Fruit fly (Drosophila melanogaster) whole organism, embryonic: ENCODE measurements around the gene Trpgamma.

ENCODE experiments used
- CG10654 ChIP-seq: fragments of 200-800 bp; sonication (Bioruptor generic); optimal IDR thresholded peaks from 2 replicates; lab custom pipeline; 2016; ENCODE audit warnings: missing biosample characterization, missing genetic modification characterization
- CG12942 ChIP-seq: fragments of 200-800 bp; sonication (Bioruptor generic); optimal IDR thresholded peaks from 3 replicates; lab custom pipeline; 2016; ENCODE audit warnings: missing biosample characterization, missing genetic modification characterization
- CG1603 ChIP-seq: fragments of 200-800 bp; sonication (Bioruptor generic); optimal IDR thresholded peaks from 2 replicates; lab custom pipeline; 2019; ENCODE audit warnings: missing biosample characterization, mild to moderate bottlenecking, missing genetic modification characterization, moderate library complexity
- CG16813 ChIP-seq: fragments of 200-800 bp; sonication (Bioruptor generic); IDR thresholded peaks from 3 replicates; pipeline ENCODE4 v1.3.6; 2022; ENCODE audit warnings: missing biosample characterization, missing genetic modification characterization; ENCODE audit not compliant: partially characterized antibody
- CG16815 ChIP-seq: fragments of 200-800 bp; sonication (Bioruptor generic); optimal IDR thresholded peaks from 3 replicates; lab custom pipeline; 2017; ENCODE audit warnings: missing biosample characterization, mild to moderate bottlenecking, missing genetic modification characterization
- CG17912 ChIP-seq: fragments of 200-800 bp; sonication (Bioruptor generic); optimal IDR thresholded peaks from 2 replicates; lab custom pipeline; 2018; ENCODE audit warnings: missing biosample characterization, mild to moderate bottlenecking, missing genetic modification characterization
- CG1792 ChIP-seq: fragments of 200-800 bp; sonication (Bioruptor generic); optimal IDR thresholded peaks from 2 replicates; lab custom pipeline; 2016; ENCODE audit warnings: missing biosample characterization, missing genetic modification characterization
- CG1832 ChIP-seq: fragments of 200-800 bp; sonication (Bioruptor generic); optimal IDR thresholded peaks from 2 replicates; lab custom pipeline; 2017; ENCODE audit warnings: missing biosample characterization, mild to moderate bottlenecking, missing genetic modification characterization, inconsistent platforms
- CG2116 ChIP-seq: fragments of 200-800 bp; sonication (Bioruptor generic); optimal IDR thresholded peaks from 3 replicates; lab custom pipeline; 2018; ENCODE audit warnings: missing biosample characterization, mild to moderate bottlenecking, missing genetic modification characterization
- CG2120 ChIP-seq: fragments of 200-800 bp; sonication (Bioruptor generic); optimal IDR thresholded peaks from 3 replicates; lab custom pipeline; 2016; ENCODE audit warnings: missing biosample characterization, missing genetic modification characterization
- CG2875 ChIP-seq: fragments of 200-800 bp; sonication (Bioruptor generic); optimal IDR thresholded peaks from 2 replicates; lab custom pipeline; 2017; ENCODE audit warnings: missing biosample characterization, mild to moderate bottlenecking, missing genetic modification characterization, missing genetic modification reagents
- CG30403 ChIP-seq: fragments of 200-800 bp; sonication (Bioruptor generic); optimal IDR thresholded peaks from 3 replicates; lab custom pipeline; 2016; ENCODE audit warnings: missing biosample characterization, missing genetic modification characterization
- CG4282 ChIP-seq: fragments of 200-800 bp; sonication (Bioruptor generic); optimal IDR thresholded peaks from 2 replicates; lab custom pipeline; 2016; ENCODE audit warnings: missing biosample characterization, missing genetic modification characterization
- CG4404 ChIP-seq: fragments of 200-800 bp; sonication (Bioruptor generic); IDR thresholded peaks from 2 replicates; pipeline ENCODE4 v1.3.6; 2022; ENCODE audit warnings: missing biosample characterization, missing genetic modification characterization
- CG5953 ChIP-seq: fragments of 200-800 bp; sonication (Bioruptor generic); IDR thresholded peaks from 2 replicates; pipeline ENCODE4 v1.3.6; 2022; ENCODE audit warnings: missing biosample characterization, missing genetic modification characterization
- CG6791 ChIP-seq: fragments of 200-800 bp; sonication (Bioruptor generic); IDR thresholded peaks from 3 replicates; pipeline ENCODE4 v1.3.6; 2022; ENCODE audit warnings: missing biosample characterization, missing genetic modification characterization; ENCODE audit not compliant: partially characterized antibody
- CG6813 ChIP-seq: fragments of 200-800 bp; sonication (Bioruptor generic); optimal IDR thresholded peaks from 2 replicates; lab custom pipeline; 2017; ENCODE audit warnings: missing biosample characterization, missing genetic modification characterization, mild to moderate bottlenecking, moderate library complexity, missing genetic modification reagents
- CG7556 ChIP-seq: fragments of 200-800 bp; sonication (Bioruptor generic); optimal IDR thresholded peaks from 2 replicates; lab custom pipeline; 2017; ENCODE audit warnings: missing biosample characterization, mild to moderate bottlenecking, missing genetic modification characterization
- CG8765 ChIP-seq: fragments of 200-800 bp; sonication (Bioruptor generic); IDR thresholded peaks from 2 replicates; pipeline ENCODE4 v1.3.6; 2022; ENCODE audit warnings: missing biosample characterization, missing genetic modification characterization
- D ChIP-seq, 2 experiments: fragments of 200-800 bp in 1 of 2; fragments of >200 bp in 1 of 2; sonication (Bioruptor generic) in 1 of 2; optimal IDR thresholded peaks; 2 replicates in 1 of 2; 3 replicates in 1 of 2; lab custom pipeline; 2017; ENCODE audit warnings: mild to moderate bottlenecking in 1 of 2, missing biosample characterization in 1 of 2, missing genetic modification characterization in 1 of 2, missing genetic modification reagents in 1 of 2
- E2f1 ChIP-seq: fragments of 200-800 bp; sonication (Bioruptor generic); IDR thresholded peaks from 2 replicates; pipeline ENCODE4 v1.3.6; 2022; ENCODE audit warnings: missing biosample characterization, missing genetic modification characterization
- GATAe ChIP-seq: fragments of 200-800 bp; sonication (Bioruptor generic); conservative IDR thresholded peaks from 2 replicates; pipeline ENCODE4 v1.3.6; 2022; ENCODE audit warnings: missing biosample characterization, missing genetic modification characterization
- Hand ChIP-seq: fragments of 200-800 bp; sonication (Bioruptor generic); optimal IDR thresholded peaks from 2 replicates; lab custom pipeline; 2017; ENCODE audit warnings: mild to moderate bottlenecking, missing biosample characterization, missing genetic modification reagents, missing genetic modification characterization
- HmgD ChIP-seq: fragments of 200-800 bp; sonication (Bioruptor generic); optimal IDR thresholded peaks from 3 replicates; lab custom pipeline; 2016; ENCODE audit warnings: missing biosample characterization, missing genetic modification characterization
- Hr51 ChIP-seq, 2 experiments: fragments of 200-800 bp; sonication (Bioruptor generic); optimal IDR thresholded peaks; 2 replicates in 1 of 2; 3 replicates in 1 of 2; lab custom pipeline; 2016 to 2018; ENCODE audit warnings: missing biosample characterization in 2 of 2, missing genetic modification characterization in 2 of 2, mild to moderate bottlenecking in 1 of 2, moderate library complexity in 1 of 2
- Poxn ChIP-seq: fragments of 200-800 bp; sonication (Bioruptor generic); IDR thresholded peaks from 2 replicates; pipeline ENCODE4 v1.3.6; 2022; ENCODE audit warnings: missing biosample characterization, missing genetic modification characterization
- Six4 ChIP-seq: fragments of 200-800 bp; sonication (Bioruptor generic); optimal IDR thresholded peaks from 2 replicates; lab custom pipeline; 2016; ENCODE audit warnings: missing biosample characterization, missing genetic modification characterization
- Sox102F ChIP-seq: fragments of 200-800 bp; sonication (Bioruptor generic); optimal IDR thresholded peaks from 2 replicates; lab custom pipeline; 2018; ENCODE audit warnings: missing biosample characterization, mild to moderate bottlenecking, missing genetic modification characterization, moderate library complexity
- az2 ChIP-seq: fragments of 200-800 bp; sonication (Bioruptor generic); optimal IDR thresholded peaks from 3 replicates; lab custom pipeline; 2016; ENCODE audit warnings: missing biosample characterization, missing genetic modification characterization
- br ChIP-seq: fragments of >200 bp; optimal IDR thresholded peaks from 2 replicates; lab custom pipeline; 2017
- cg ChIP-seq: fragments of 200-800 bp; sonication (Bioruptor generic); optimal IDR thresholded peaks from 3 replicates; lab custom pipeline; 2019; ENCODE audit warnings: missing biosample characterization, mild to moderate bottlenecking, missing genetic modification characterization, moderate library complexity
- corto ChIP-seq: fragments of 200-800 bp; sonication (Bioruptor generic); optimal IDR thresholded peaks from 2 replicates; lab custom pipeline; 2016; ENCODE audit warnings: missing biosample characterization, mild to moderate bottlenecking, missing genetic modification characterization, moderate library complexity
- crol ChIP-seq: fragments of 200-800 bp; sonication (Bioruptor generic); IDR thresholded peaks from 2 replicates; pipeline ENCODE4 v1.3.6; 2022; ENCODE audit warnings: missing biosample characterization, missing genetic modification characterization
- disco-r ChIP-seq: fragments of 200-800 bp; sonication (Bioruptor generic); optimal IDR thresholded peaks from 2 replicates; lab custom pipeline; 2016; ENCODE audit warnings: missing biosample characterization, missing genetic modification characterization
- dpn ChIP-seq, 2 experiments: fragments of 200-800 bp; sonication (Bioruptor generic); optimal IDR thresholded peaks; 3 replicates each; lab custom pipeline; 2016; ENCODE audit warnings: missing biosample characterization in 2 of 2, missing genetic modification characterization in 2 of 2
- eyg ChIP-seq: fragments of 200-800 bp; sonication (Bioruptor generic); optimal IDR thresholded peaks from 3 replicates; lab custom pipeline; 2016; ENCODE audit warnings: missing biosample characterization, missing genetic modification characterization
- fd64A ChIP-seq: fragments of 200-800 bp; sonication (Bioruptor generic); optimal IDR thresholded peaks from 3 replicates; lab custom pipeline; 2018; ENCODE audit warnings: missing biosample characterization, mild to moderate bottlenecking, missing genetic modification characterization
- gcm ChIP-seq: fragments of 200-800 bp; sonication (Bioruptor generic); optimal IDR thresholded peaks from 2 replicates; lab custom pipeline; 2019; ENCODE audit warnings: missing biosample characterization, mild to moderate bottlenecking, missing genetic modification characterization, moderate library complexity
- hbn ChIP-seq: fragments of 200-800 bp; sonication (Bioruptor generic); IDR thresholded peaks from 2 replicates; pipeline ENCODE4 v1.3.6; 2022; ENCODE audit warnings: missing biosample characterization, missing genetic modification characterization; ENCODE audit not compliant: partially characterized antibody
- her ChIP-seq: fragments of 200-800 bp; sonication (Bioruptor generic); optimal IDR thresholded peaks from 2 replicates; lab custom pipeline; 2016; ENCODE audit warnings: missing biosample characterization, missing genetic modification characterization
- lmd ChIP-seq: fragments of 200-800 bp; sonication (Bioruptor generic); IDR thresholded peaks from 2 replicates; pipeline ENCODE4 v1.3.6; 2022; ENCODE audit warnings: missing biosample characterization, missing genetic modification characterization
- nmo ChIP-seq: fragments of 200-800 bp; sonication (Bioruptor generic); optimal IDR thresholded peaks from 2 replicates; lab custom pipeline; 2018; ENCODE audit warnings: missing biosample characterization, mild to moderate bottlenecking, missing genetic modification characterization, moderate library complexity
- org-1 ChIP-seq: fragments of 200-800 bp; sonication (Bioruptor generic); optimal IDR thresholded peaks from 2 replicates; lab custom pipeline; 2017; ENCODE audit warnings: missing biosample characterization, missing genetic modification characterization
- otp ChIP-seq: fragments of 200-800 bp; sonication (Bioruptor generic); IDR thresholded peaks from 3 replicates; pipeline ENCODE4, ENCODE4 v1.3.6; 2022; ENCODE audit warnings: missing biosample characterization, missing genetic modification characterization
- salm ChIP-seq: fragments of 200-800 bp; sonication (Bioruptor generic); optimal IDR thresholded peaks from 2 replicates; lab custom pipeline; 2018; ENCODE audit warnings: missing biosample characterization, mild to moderate bottlenecking, missing genetic modification characterization
- sens ChIP-seq: fragments of 200-800 bp; sonication (Bioruptor generic); peaks from one replicate; lab custom pipeline; 2016; ENCODE audit warnings: missing biosample characterization, missing genetic modification characterization
- sim ChIP-seq: fragments of 200-800 bp; sonication (Bioruptor generic); IDR thresholded peaks from 2 replicates; pipeline ENCODE4 v1.3.6; 2022; ENCODE audit warnings: missing biosample characterization, missing genetic modification characterization
- toy ChIP-seq: fragments of 200-800 bp; sonication (Bioruptor generic); IDR thresholded peaks from 2 replicates; pipeline ENCODE4 v1.3.6; 2022; ENCODE audit warnings: missing biosample characterization, missing genetic modification characterization
- tx ChIP-seq: fragments of 200-800 bp; sonication (Bioruptor generic); optimal IDR thresholded peaks from 2 replicates; lab custom pipeline; 2016; ENCODE audit warnings: missing biosample characterization, missing genetic modification characterization
- zfh2 ChIP-seq: fragments of 200-800 bp; sonication (Bioruptor generic); optimal IDR thresholded peaks from 2 replicates; lab custom pipeline; 2016; ENCODE audit warnings: missing biosample characterization, missing genetic modification characterization

Gene Trpgamma

dm6 chr2L:16689800-16690618, 13.5 kb upstream of the Trpgamma start (continued):
- TF ChIP-seq az2 (peak; percentile 30), GATAe (GFP tag; lab: Robert Waterston, UW) (no peak), toy (GFP tag; lab: Robert Waterston, UW) (no peak), CG16813 (no peak), sim (GFP tag; lab: Robert Waterston, UW) (no peak), disco-r (peak; percentile 5), dpn (GFP tag; optimal IDR thresholded peaks at IDR 0.05; lab: Kevin White, UChicago) (peak in 1 of 2 experiments; percentile 27), salm (no peak), Six4 (GFP tag; lab: Kevin White, UChicago) (no peak), zfh2 (GFP tag; lab: Kevin White, UChicago) (no peak), CG4282 (GFP tag; lab: Kevin White, UChicago) (no peak), Sox102F (GFP tag; lab: Kevin White, UChicago) (peak; percentile 30), sens (GFP tag; lab: Kevin White, UChicago) (peak; percentile 90), eyg (GFP tag; lab: Kevin White, UChicago) (no peak), Hand (no peak), CG4404 (GFP tag; lab: Robert Waterston, UW) (no peak), lmd (GFP tag; lab: Robert Waterston, UW) (no peak), otp (GFP tag; lab: Robert Waterston, UW) (no peak), her (GFP tag; lab: Kevin White, UChicago) (no peak), CG5953 (GFP tag; lab: Robert Waterston, UW) (no peak), CG1792 (no peak), CG8765 (GFP tag; lab: Robert Waterston, UW) (no peak), CG1603 (tag; lab: Kevin White, UChicago) (no peak), nmo (no peak), CG6813 (GFP tag; lab: Kevin White, UChicago) (no peak), Hr51 (GFP tag; optimal IDR thresholded peaks at IDR 0.05; lab: Kevin White, UChicago) (peak in 1 of 2 experiments; percentile 47), CG2120 (GFP tag; lab: Kevin White, UChicago) (peak; percentile 68), HmgD (GFP tag; lab: Kevin White, UChicago) (no peak), Poxn (GFP tag; lab: Robert Waterston, UW) (no peak), gcm (GFP tag; lab: Kevin White, UChicago) (no peak), CG30403 (GFP tag; lab: Kevin White, UChicago) (peak; percentile 51), CG1832 (peak; percentile 19), cg (GFP tag; lab: Kevin White, UChicago) (peak; percentile 37), D (optimal IDR thresholded peaks at IDR 0.05; lab: Kevin White, UChicago) (no peak), D (GFP tag; optimal IDR thresholded peaks at IDR 0.05; lab: Kevin White, UChicago) (no peak), br (lab: Kevin White, UChicago) (no peak), CG16815 (GFP tag; lab: Kevin White, UChicago) (no peak), CG17912 (GFP tag; lab: Kevin White, UChicago) (no peak), corto (GFP tag; lab: Kevin White, UChicago) (no peak), org-1 (GFP tag; lab: Kevin White, UChicago) (peak; percentile 38), CG2116 (GFP tag; lab: Kevin White, UChicago) (no peak), hbn (GFP tag; lab: Robert Waterston, UW) (no peak), CG7556 (GFP tag; lab: Kevin White, UChicago) (peak; percentile 64), tx (peak; percentile 25), CG6791 (GFP tag; lab: Robert Waterston, UW) (no peak), CG12942 (GFP tag; lab: Kevin White, UChicago) (no peak), E2f1 (GFP tag; lab: Robert Waterston, UW) (no peak), fd64A (no peak), CG2875 (no peak), CG10654 (GFP tag; lab: Kevin White, UChicago) (no peak), crol (no peak)
